Worm (Caenorhabditis elegans) whole organism, midembryonic: Measurements from ENCODE around the gene mdf-1.

Experiments
- T22C8.4 ChIP-seq: fragments of 200-800 bp; sonication (Bioruptor generic); IDR thresholded peaks from 2 replicates; pipeline ENCODE4 v1.3.6; 2022; ENCODE audit warnings: missing genetic modification characterization, missing compliant biosample characterization
- cog-1 ChIP-seq: sonication (generic microtip); optimal IDR thresholded peaks from 2 replicates; lab custom pipeline; 2016; ENCODE audit warnings: missing genetic modification characterization, missing compliant biosample characterization
- flt-1 ChIP-seq: fragments of 200-800 bp; sonication (Bioruptor generic); IDR thresholded peaks from 2 replicates; pipeline ENCODE4 v1.3.6; 2022; ENCODE audit warnings: missing genetic modification characterization, missing compliant biosample characterization
- klf-2 ChIP-seq: fragments of 200-800 bp; sonication (Bioruptor generic); conservative IDR thresholded peaks from 2 replicates; pipeline ENCODE4 v1.3.6; 2022; ENCODE audit warnings: missing genetic modification reagents, missing genetic modification characterization, missing compliant biosample characterization
- med-1 ChIP-seq: sonication (generic microtip); optimal IDR thresholded peaks from 2 replicates; lab custom pipeline; 2017; ENCODE audit warnings: missing genetic modification characterization, mild to moderate bottlenecking, missing compliant biosample characterization, antibody characterized with exemption, missing genetic modification reagents; ENCODE audit not compliant: insufficient read depth
- ref-1 ChIP-seq: fragments of 200-800 bp; sonication (Bioruptor generic); conservative IDR thresholded peaks from 2 replicates; pipeline ENCODE4 v1.3.6; 2022; ENCODE audit warnings: missing genetic modification reagents, missing genetic modification characterization, missing compliant biosample characterization
- tab-1 ChIP-seq: fragments of 200-800 bp; sonication (Bioruptor generic); IDR thresholded peaks from 2 replicates; pipeline ENCODE4 v1.3.6; 2022; ENCODE audit warnings: missing genetic modification characterization, missing compliant biosample characterization
- ztf-23 ChIP-seq: fragments of 200-800 bp; sonication (Bioruptor generic); IDR thresholded peaks from 2 replicates; pipeline ENCODE4 v1.3.6; 2022; ENCODE audit warnings: missing genetic modification reagents, missing genetic modification characterization, missing compliant biosample characterization
- ztf-29 ChIP-seq: fragments of 200-800 bp; sonication (Bioruptor generic); IDR thresholded peaks from 2 replicates; pipeline ENCODE4 v1.3.6; 2022; ENCODE audit warnings: missing genetic modification reagents, missing genetic modification characterization, missing compliant biosample characterization

mdf-1 gene

DNA sequence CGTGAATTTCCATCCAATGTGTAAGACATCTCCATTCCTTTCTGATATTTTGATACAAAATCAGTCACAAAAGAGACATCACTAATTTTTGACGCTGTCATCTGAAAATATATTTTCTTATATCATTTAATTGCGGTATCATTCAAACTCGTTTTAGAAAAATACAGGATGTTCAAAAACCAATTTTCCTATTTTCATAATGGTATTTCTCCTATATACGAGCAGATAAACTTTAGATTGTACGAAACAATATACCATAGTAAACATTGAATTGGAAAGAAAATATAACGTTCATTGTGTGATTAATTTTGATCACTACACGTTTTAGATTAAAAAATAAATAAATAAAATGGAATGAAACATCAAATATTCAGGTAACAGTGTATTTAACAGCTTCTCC lies 2.5 kb downstream of the mdf-1 start, which contains the start of gene C50F4.16:
Gene C50F4.16, minus strand, starts transcription at position 101 of the 400 bp plus-strand sequence.
- no peak for TF ChIP-seq cog-1 (tag; lab: Kevin White, UChicago)
- no peak for TF ChIP-seq flt-1 (GFP tag; lab: Robert Waterston, UW)
- TF ChIP-seq T22C8.4 (GFP tag; lab: Robert Waterston, UW) = no peak
- no peak for TF ChIP-seq tab-1
- no peak for TF ChIP-seq ztf-29 (GFP tag; lab: Robert Waterston, UW)
- TF ChIP-seq klf-2 (GFP tag; lab: Robert Waterston, UW) = no peak
- no peak for TF ChIP-seq med-1 (GFP tag; lab: Kevin White, UChicago)
- TF ChIP-seq ztf-23 (GFP tag; lab: Robert Waterston, UW) = no peak

DNA sequence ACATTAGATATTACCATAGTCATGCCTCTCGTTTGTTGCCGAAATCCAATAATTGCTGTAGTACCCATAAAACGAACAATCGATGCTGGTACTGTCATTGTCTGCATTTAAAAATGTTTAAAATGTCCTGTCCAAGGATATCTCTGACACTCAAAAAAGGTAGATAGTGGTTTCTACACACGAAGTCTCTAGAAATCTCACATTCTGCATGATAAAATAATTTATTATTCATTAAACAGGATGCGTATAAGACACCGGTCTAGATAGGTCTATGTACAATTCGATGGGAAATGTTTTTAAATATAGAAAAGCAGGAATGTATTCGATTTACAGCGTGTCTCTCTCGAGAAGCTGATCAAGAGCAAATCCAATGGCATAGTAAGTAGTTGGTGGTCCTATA lies 4.4 kb downstream of the mdf-1 start, which contains the start of gene C50F4.12:
Gene C50F4.12, minus strand, starts transcription at position 101 of the 400 bp plus-strand sequence.
- TF ChIP-seq ztf-29 (GFP tag; lab: Robert Waterston, UW) (no peak), cog-1 (tag; lab: Kevin White, UChicago) (no peak), T22C8.4 (GFP tag; lab: Robert Waterston, UW) (no peak), klf-2 (GFP tag; lab: Robert Waterston, UW) (no peak), ref-1 (no peak), med-1 (GFP tag; lab: Kevin White, UChicago) (no peak), ztf-23 (GFP tag; lab: Robert Waterston, UW) (no peak), tab-1 (no peak), flt-1 (GFP tag; lab: Robert Waterston, UW) (no peak)

DNA sequence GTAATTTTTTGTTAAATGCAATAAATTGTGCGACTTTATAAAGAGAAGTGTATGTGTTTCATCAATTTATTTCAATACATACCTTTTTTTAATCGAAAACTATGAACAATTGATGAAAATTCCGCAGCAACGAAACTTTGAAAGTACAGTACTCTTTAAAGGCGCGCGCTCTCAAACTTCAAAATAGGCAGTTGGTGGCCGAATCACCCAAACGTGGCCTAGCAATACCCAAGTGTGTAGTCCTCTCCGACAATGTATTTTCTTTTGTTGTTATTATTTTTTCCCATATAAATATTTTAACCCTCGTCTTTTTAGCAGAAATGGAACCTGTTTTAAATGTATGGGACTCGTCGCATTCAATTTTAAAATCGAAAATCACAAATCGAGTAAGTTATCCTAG lies 7.5 kb downstream of the mdf-1 start, which contains the start of gene C50F4.4:
Gene C50F4.4, plus strand, starts transcription at position 267 of the 400 bp plus-strand sequence.
- TF ChIP-seq ztf-23 (GFP tag; lab: Robert Waterston, UW) = 0 out of 2 replicates have a peak, but pooled peaks have one; percentile 15
- no peak for TF ChIP-seq ref-1

DNA sequence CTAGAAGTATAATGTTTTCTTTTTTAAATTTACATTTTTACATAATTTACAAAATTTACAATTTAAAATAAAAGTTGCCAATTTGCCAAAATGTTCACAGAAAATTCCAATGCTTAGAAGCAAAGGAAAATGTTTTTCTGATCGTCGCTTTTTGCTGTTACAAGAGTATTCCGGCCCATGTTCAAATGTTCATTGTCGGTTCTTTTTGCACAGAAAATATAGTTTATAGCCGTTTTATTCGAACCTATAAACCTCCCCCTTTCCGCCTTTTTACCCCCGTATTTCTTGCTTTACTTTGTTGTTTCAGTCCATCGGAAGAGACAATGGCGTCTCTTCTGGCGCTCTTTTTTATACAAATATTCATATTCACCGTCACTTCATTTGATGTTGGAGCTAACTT lies 9.4 kb downstream of the mdf-1 start, which contains the start of gene tag-329:
Gene tag-329, plus strand, starts transcription at position 301 of the 400 bp plus-strand sequence.
- TF ChIP-seq T22C8.4 (GFP tag; lab: Robert Waterston, UW) = no peak
- no peak for TF ChIP-seq ztf-29 (GFP tag; lab: Robert Waterston, UW)
- TF ChIP-seq flt-1 (GFP tag; lab: Robert Waterston, UW) = no peak
- no peak for TF ChIP-seq ref-1
- no peak for TF ChIP-seq tab-1
- no peak for TF ChIP-seq klf-2 (GFP tag; lab: Robert Waterston, UW)
- no peak for TF ChIP-seq cog-1 (tag; lab: Kevin White, UChicago)
- TF ChIP-seq med-1 (GFP tag; lab: Kevin White, UChicago) = no peak
- TF ChIP-seq ztf-23 (GFP tag; lab: Robert Waterston, UW) = no peak

DNA sequence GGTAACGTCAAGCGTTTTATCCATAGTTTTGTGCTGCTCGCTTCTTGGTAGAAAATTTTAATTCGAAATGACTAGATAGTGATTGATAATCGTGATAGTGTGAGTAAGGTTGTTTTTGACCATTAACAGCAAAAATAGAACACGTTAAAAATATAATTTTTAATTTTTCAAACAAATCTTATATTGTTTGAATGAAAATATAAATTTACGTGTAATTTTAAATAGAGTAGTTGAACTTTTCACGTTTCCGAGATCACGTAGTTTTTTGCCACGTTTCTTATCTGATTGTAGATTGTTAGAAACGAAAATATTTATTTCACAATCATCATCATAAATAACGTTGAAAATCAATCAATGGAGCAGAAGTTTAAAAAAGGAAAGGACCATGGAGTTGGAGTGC lies 12.5 kb downstream of the mdf-1 start, which contains the start of the genes C50F4.10 and pfk-1.2:
Gene C50F4.10, minus strand, starts transcription at position 101 of the 400 bp plus-strand sequence.
Gene pfk-1.2, plus strand, starts transcription at position 325 of the 400 bp plus-strand sequence.
- TF ChIP-seq ztf-29 (GFP tag; lab: Robert Waterston, UW) (no peak), T22C8.4 (GFP tag; lab: Robert Waterston, UW) (no peak), flt-1 (GFP tag; lab: Robert Waterston, UW) (no peak), klf-2 (GFP tag; lab: Robert Waterston, UW) (no peak), ref-1 (no peak), tab-1 (no peak), cog-1 (tag; lab: Kevin White, UChicago) (no peak), med-1 (GFP tag; lab: Kevin White, UChicago) (no peak), ztf-23 (GFP tag; lab: Robert Waterston, UW) (no peak)

DNA sequence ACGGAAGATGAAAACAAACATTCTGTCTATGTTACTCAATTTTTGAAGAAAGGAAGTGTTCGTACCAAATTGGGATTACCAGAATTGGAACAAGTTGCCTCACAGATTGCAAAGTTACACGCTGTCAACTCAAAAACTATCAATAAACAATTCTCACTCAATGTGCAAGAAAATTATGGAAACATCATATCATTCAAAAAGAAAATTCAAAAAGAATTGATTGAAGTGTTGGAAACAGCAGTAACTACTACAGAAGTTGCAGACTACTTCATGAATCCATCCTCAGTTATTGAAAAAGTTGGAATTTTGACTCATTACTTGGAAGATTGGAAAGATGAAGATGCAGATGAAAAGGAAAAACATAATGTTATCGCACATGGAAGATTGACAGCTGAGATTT lies 16.0 kb downstream of the mdf-1 start:
- no peak for TF ChIP-seq med-1 (GFP tag; lab: Kevin White, UChicago)
- TF ChIP-seq ztf-23 (GFP tag; lab: Robert Waterston, UW) = no peak
- TF ChIP-seq tab-1 = no peak
- no peak for TF ChIP-seq klf-2 (GFP tag; lab: Robert Waterston, UW)
- TF ChIP-seq ref-1 = no peak
- no peak for TF ChIP-seq flt-1 (GFP tag; lab: Robert Waterston, UW)
- no peak for TF ChIP-seq cog-1 (tag; lab: Kevin White, UChicago)
- no peak for TF ChIP-seq T22C8.4 (GFP tag; lab: Robert Waterston, UW)
- TF ChIP-seq ztf-29 (GFP tag; lab: Robert Waterston, UW) = no peak

DNA sequence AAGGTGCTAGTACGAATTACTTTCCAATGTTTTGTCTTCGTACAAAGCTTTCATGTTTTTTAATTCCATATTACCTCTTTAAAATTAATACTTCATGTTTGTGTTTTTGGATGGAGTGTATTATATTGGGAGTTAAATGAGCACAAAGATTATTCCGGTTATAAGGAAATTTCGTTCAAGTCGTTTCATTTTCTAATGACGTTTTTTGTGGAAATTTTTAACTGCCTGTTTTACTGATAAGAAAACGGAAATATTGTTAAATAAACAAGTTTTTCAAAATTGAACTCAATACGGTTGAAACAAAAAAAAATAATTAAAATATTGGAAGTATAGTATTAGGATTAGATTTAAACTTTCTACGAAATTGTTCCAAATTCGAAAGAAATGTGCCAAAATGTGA lies 16.7 kb downstream of the mdf-1 start:
- no peak for TF ChIP-seq ztf-29 (GFP tag; lab: Robert Waterston, UW)
- no peak for TF ChIP-seq klf-2 (GFP tag; lab: Robert Waterston, UW)
- no peak for TF ChIP-seq ref-1
- no peak for TF ChIP-seq med-1 (GFP tag; lab: Kevin White, UChicago)
- TF ChIP-seq tab-1 = no peak
- no peak for TF ChIP-seq flt-1 (GFP tag; lab: Robert Waterston, UW)
- TF ChIP-seq cog-1 (tag; lab: Kevin White, UChicago) = no peak
- no peak for TF ChIP-seq T22C8.4 (GFP tag; lab: Robert Waterston, UW)
- TF ChIP-seq ztf-23 (GFP tag; lab: Robert Waterston, UW) = no peak

DNA sequence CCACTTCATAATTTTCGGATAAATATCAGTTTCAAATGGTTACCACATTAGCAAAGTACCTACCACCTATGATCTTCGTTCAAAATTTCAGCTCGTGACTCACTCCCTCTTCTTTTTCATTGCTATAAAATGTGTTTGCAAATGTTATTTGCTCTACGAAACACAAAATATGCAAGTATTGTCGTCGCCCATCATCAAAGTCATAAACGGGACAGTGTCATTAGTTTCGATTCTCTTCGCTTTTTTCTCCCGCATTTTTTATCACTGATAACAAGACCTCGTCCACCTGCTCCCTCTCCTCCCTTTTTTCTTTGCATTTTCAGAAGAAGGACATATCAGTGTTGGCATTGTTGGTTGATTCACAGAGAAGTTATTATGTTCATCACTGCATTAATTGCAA lies 17.6 kb downstream of the mdf-1 start, which contains the start of gene C50F4.1:
Gene C50F4.1, plus strand, starts transcription at position 324 of the 400 bp plus-strand sequence.
- TF ChIP-seq med-1 (GFP tag; lab: Kevin White, UChicago) (no peak), ztf-23 (GFP tag; lab: Robert Waterston, UW) (no peak), cog-1 (tag; lab: Kevin White, UChicago) (no peak), ztf-29 (GFP tag; lab: Robert Waterston, UW) (no peak), klf-2 (GFP tag; lab: Robert Waterston, UW) (no peak), T22C8.4 (GFP tag; lab: Robert Waterston, UW) (no peak), ref-1 (no peak), tab-1 (no peak), flt-1 (GFP tag; lab: Robert Waterston, UW) (no peak)

DNA sequence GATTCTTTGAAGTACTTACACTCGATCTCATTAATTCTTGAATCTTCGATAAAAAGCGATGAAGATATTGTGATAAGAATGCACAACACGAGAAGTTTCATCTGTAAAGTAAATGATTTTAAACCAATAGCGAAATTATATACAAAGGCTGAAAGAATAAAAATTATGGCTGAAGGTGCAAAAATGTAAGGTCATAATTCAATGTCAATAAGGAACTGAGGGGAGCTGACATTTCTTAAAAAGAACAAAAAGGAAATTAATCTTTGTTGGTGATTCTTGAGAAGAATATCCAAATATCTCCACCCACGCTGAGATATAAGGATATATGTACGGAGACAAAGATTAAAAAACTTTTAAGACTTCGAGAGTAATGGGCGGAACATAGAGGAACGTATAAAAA lies 19.9 kb downstream of the mdf-1 start, which contains the start of gene C50F4.9:
Gene C50F4.9, minus strand, starts transcription at position 101 of the 400 bp plus-strand sequence.
- no peak for TF ChIP-seq med-1 (GFP tag; lab: Kevin White, UChicago)
- no peak for TF ChIP-seq klf-2 (GFP tag; lab: Robert Waterston, UW)
- no peak for TF ChIP-seq ztf-23 (GFP tag; lab: Robert Waterston, UW)
- TF ChIP-seq ztf-29 (GFP tag; lab: Robert Waterston, UW) = no peak
- no peak for TF ChIP-seq tab-1
- TF ChIP-seq ref-1 = no peak
- TF ChIP-seq cog-1 (tag; lab: Kevin White, UChicago) = no peak
- no peak for TF ChIP-seq T22C8.4 (GFP tag; lab: Robert Waterston, UW)
- TF ChIP-seq flt-1 (GFP tag; lab: Robert Waterston, UW) = no peak
